Worm (Caenorhabditis elegans): ENCODE results near the gene lron-14.
"Not testable (repeated sequence)": the region's sequence is repeated elsewhere in the genome, so short reads cannot be mapped to it uniquely, and the experiment has no call there.

The lron-14 gene

DNA sequence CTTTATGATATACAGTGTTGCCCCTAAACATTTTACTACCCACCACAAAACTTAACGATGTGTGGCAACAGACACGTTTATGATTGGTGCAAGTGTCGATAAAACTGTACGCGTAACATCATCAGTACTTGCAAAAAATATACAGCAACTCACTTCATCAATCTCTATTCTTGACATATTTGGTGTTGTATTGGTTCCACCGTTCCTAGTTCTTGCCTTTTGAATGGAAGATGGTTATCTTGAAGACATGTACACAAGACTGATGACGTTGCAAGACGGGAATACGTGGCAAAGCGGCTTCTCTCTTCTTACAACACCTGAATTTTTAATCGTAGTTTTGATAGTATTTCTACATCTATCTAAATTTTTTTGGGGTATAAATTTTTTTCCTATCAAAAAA lies 44.5 kb upstream of the lron-14 start:
- TF ChIP-seq nhr-11 (tag; optimal IDR thresholded peaks at IDR 0.05) (no peak), ama-1 (optimal IDR thresholded peaks at IDR 0.05) (no peak), elt-1 (tag; optimal IDR thresholded peaks at IDR 0.05) (peak; percentile 26), F13H6.1 (tag; optimal IDR thresholded peaks at IDR 0.05) (no peak), ztf-4 (tag; optimal IDR thresholded peaks at IDR 0.05) (no peak), sma-9 (GFP tag; optimal IDR thresholded peaks at IDR 0.05) (no peak), sma-9 (tag; optimal IDR thresholded peaks at IDR 0.05) (no peak), lsy-2 (tag; optimal IDR thresholded peaks at IDR 0.05) (no peak), egl-27 (tag; optimal IDR thresholded peaks at IDR 0.05) (no peak), zag-1 (tag; optimal IDR thresholded peaks at IDR 0.05) (no peak), R02D3.7 (tag; optimal IDR thresholded peaks at IDR 0.05) (no peak), fos-1 (tag; optimal IDR thresholded peaks at IDR 0.05) (no peak), mab-5 (tag; optimal IDR thresholded peaks at IDR 0.05) (no peak), lin-11 (tag; optimal IDR thresholded peaks at IDR 0.05) (no peak), sem-4 (tag; optimal IDR thresholded peaks at IDR 0.05) (no peak), unc-62 (GFP tag; optimal IDR thresholded peaks at IDR 0.05) (no peak), crh-2 (tag; optimal IDR thresholded peaks at IDR 0.05) (peak; percentile 37)

DNA sequence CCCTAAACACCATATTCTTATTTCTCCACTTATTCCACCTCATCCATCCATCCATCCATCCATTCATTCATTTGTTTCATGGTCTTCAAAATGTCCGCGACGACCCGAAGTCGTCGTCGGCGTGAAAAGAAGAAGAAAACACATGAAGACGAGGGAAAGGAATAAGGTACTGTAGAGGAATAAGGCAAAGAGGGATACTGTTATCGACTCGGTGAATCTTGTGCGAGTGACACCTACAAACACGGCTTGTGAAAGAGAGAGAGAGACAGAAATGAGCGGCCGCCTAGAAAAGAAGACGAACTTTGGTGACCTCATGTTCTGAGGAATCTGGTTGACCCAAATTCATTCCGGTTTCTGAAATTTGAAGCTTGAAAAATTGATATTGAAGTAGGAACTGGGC lies 42.7 kb upstream of the lron-14 start:
- TF ChIP-seq elt-1 (tag; optimal IDR thresholded peaks at IDR 0.05) = peak; percentile 40
- no peak for TF ChIP-seq mdl-1 (tag; optimal IDR thresholded peaks at IDR 0.05)

DNA sequence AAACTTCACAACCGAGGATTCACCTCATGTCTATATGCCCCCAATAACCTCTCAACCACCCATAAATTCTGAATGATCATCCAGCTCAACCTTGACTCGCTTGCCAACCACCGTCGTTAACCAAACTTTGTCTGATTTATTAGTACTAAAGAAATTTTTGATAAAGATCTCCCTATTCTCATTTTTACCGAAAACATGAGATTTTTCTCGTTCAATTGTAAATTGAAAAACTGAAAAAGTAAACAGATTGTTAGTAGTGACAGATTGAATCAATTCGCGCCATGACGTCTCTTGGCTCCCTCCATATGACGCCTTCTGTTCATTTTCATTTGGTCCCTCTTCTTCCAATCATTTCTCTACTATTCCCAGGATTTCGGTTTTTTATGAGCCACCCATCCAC lies 41.5 kb upstream of the lron-14 start:
- peak; percentile 39 for TF ChIP-seq ceh-16 (tag; optimal IDR thresholded peaks at IDR 0.05)
- no peak for TF ChIP-seq mab-5 (tag; optimal IDR thresholded peaks at IDR 0.05)
- TF ChIP-seq sem-4 (tag; optimal IDR thresholded peaks at IDR 0.05) = no peak

DNA sequence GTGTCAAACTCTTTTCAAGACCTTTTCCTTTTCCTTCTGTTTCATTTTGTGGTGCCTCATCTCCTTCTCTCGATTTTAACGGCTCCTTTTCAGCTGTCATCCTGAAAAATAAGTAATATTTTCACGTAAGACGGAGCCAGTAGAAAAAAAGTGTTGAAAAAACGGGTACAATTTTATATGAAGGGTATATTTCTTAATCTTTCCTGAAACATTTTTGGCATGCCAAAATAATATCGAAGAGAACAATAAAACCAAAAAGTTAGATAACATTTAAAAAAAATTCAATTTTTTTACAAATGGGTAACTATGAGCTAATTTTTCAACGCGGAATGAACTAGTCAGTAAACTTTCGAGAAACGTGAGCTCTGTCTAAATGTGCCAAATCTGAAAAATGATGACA lies 35.2 kb upstream of the lron-14 start, which contains the start of gene aat-1:
Gene aat-1, minus strand, starts transcription at position 101 of the 400 bp plus-strand sequence.
- TF ChIP-seq nhr-25 (tag; optimal IDR thresholded peaks at IDR 0.05) = no peak
- TF ChIP-seq mbf-1 (tag; optimal IDR thresholded peaks at IDR 0.05) = no peak
- no peak for TF ChIP-seq nhr-11 (tag; optimal IDR thresholded peaks at IDR 0.05)
- TF ChIP-seq sem-4 (tag; optimal IDR thresholded peaks at IDR 0.05) = no peak
- TF ChIP-seq fos-1 (tag; optimal IDR thresholded peaks at IDR 0.05) = no peak
- TF ChIP-seq ZK546.5 (tag; optimal IDR thresholded peaks at IDR 0.05) = no peak
- no peak for TF ChIP-seq crh-2 (tag; optimal IDR thresholded peaks at IDR 0.05)
- no peak for TF ChIP-seq ama-1 (optimal IDR thresholded peaks at IDR 0.05)
- no peak for TF ChIP-seq ztf-4 (tag; optimal IDR thresholded peaks at IDR 0.05)
- no peak for TF ChIP-seq sma-9 (GFP tag; optimal IDR thresholded peaks at IDR 0.05)
- TF ChIP-seq sma-9 (tag; optimal IDR thresholded peaks at IDR 0.05) = no peak
- no peak for TF ChIP-seq sma-3 (GFP tag; optimal IDR thresholded peaks at IDR 0.05)
- no peak for TF ChIP-seq unc-62 (GFP tag; optimal IDR thresholded peaks at IDR 0.05)
- TF ChIP-seq alr-1 (tag; optimal IDR thresholded peaks at IDR 0.05) = no peak
- TF ChIP-seq lin-11 (tag; optimal IDR thresholded peaks at IDR 0.05) = no peak
- TF ChIP-seq peb-1 (tag; optimal IDR thresholded peaks at IDR 0.05) = no peak

DNA sequence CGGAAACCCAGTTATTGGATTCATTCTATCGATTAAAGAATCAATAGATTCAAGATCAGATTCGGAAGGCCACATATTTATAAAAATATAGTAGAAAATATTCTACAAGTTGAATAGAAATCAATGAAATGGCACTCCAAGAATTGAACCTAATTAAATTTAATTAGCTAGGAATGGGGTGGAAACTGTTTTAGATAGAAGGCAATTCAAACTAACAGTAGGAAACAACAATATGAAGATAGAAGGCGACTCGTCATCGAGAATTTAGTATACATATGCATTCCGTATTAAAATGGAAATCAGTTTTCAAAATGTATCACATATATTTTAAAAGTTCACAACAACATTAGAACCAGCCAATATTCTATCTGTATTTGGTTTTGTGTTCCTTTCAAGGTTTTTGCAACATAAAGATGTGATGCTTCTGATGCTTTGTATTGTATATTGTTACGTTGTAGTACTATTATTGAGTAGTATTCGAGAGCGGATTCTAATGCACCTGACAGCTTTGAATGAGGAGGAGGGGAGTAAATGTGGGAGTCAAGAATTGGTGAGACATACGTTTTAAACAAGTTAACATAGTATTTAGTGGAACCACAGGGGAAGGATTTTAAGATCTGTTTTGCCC lies 29.5 kb upstream of the lron-14 start, which contains the start of the genes F27C8.3 and F27C8.2:
Gene F27C8.3, minus strand, starts transcription at position 101 of the 628 bp plus-strand sequence.
Gene F27C8.2, plus strand, starts transcription at position 578 of the 628 bp plus-strand sequence.
- TF ChIP-seq dmd-4 (tag; optimal IDR thresholded peaks at IDR 0.05); lsy-2 (tag; optimal IDR thresholded peaks at IDR 0.05); ama-1 (optimal IDR thresholded peaks at IDR 0.05): not testable (repeated sequence)

DNA sequence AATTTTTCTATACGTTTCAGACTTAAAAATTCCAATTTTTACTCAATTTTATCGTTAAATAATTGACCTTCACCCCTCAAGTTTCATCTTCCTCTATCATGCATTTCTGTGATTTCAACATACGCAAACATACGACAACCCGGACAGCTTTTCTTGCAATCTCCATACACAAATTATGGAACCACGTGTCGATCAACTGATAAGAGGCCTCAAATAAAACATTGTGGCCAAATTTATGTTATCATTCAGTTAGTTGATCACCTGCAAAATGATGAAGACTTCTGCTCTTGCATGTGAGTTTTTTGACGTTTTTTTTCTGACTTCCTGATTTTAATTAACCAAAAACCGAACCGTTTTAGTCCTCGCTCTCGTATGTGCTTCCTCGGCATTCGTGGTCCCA lies 27.1 kb upstream of the lron-14 start, which contains the start of gene spp-18:
Gene spp-18, plus strand, starts transcription at position 257 of the 400 bp plus-strand sequence.
- TF ChIP-seq elt-1 (tag; optimal IDR thresholded peaks at IDR 0.05) = no peak
- peak; percentile 60 for TF ChIP-seq crh-2 (tag; optimal IDR thresholded peaks at IDR 0.05)
- TF ChIP-seq R02D3.7 (tag; optimal IDR thresholded peaks at IDR 0.05) = no peak
- TF ChIP-seq fos-1 (tag; optimal IDR thresholded peaks at IDR 0.05) = peak; percentile 66
- TF ChIP-seq mdl-1 (tag; optimal IDR thresholded peaks at IDR 0.05) = peak in 1 of 2 experiments; percentile 21
- peak; percentile 32 for TF ChIP-seq gmeb-1 (tag; optimal IDR thresholded peaks at IDR 0.05)
- TF ChIP-seq peb-1 (tag; optimal IDR thresholded peaks at IDR 0.05) = no peak
- TF ChIP-seq aly-2 (tag; optimal IDR thresholded peaks at IDR 0.05) = no peak
- no peak for TF ChIP-seq nhr-129 (tag; optimal IDR thresholded peaks at IDR 0.05)
- TF ChIP-seq snpc-4 (tag; optimal IDR thresholded peaks at IDR 0.05) = no peak
- TF ChIP-seq sma-9 (GFP tag; optimal IDR thresholded peaks at IDR 0.05) = peak; percentile 63
- no peak for TF ChIP-seq sma-9 (tag; optimal IDR thresholded peaks at IDR 0.05)

Measured in whole organism, L2 larva.